Worm (Caenorhabditis elegans): ENCODE data around the gene ttr-30.
A peak's percentile ranks its signal among the peaks of the same experiment; 100 is the strongest.
"Not testable (repeated sequence)": the region's sequence is repeated elsewhere in the genome, so short reads cannot be mapped to it uniquely, and the experiment has no call there.

Gene ttr-30

DNA sequence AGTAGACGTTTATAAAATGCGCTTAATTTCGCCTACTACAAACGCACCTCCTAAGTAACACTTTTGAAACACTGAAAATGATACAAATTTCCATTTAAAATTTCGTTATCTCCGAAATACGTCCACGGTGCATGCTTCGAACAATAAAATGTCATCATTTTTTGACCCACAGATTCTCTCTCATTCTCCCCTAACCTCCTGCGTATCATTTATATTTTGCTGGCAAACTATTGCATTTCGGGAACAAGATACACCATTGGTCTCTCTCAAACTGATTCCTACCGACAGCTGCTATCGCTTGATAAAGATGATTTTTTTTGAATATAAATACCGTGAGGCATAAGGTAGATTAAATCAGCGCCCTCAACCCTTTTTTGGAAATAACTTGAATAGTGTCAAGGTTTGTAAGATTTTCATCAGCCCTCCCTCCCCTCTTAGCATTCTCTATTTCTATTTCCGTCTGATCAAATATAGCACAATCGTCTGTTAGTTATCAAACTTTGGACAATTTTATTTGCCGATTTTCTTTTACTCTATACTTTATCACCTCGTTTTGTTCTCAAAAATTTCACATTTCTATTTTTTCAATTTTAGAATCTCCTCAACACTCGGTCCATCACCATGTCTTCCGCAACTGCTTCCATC, 10.3 kb downstream of the ttr-30 start, which contains the start of gene C07D8.6:
TSS of gene C07D8.6 (plus strand) at position 595 of the 645 bp plus-strand sequence.
- TF ChIP-seq him-1 (tag; optimal IDR thresholded peaks at IDR 0.05) (no peak), W03F9.2 (tag; optimal IDR thresholded peaks at IDR 0.05) (peak; percentile 66)

ce11 chrX:7343218-7343617, 12.5 kb downstream of the ttr-30 start:
- TF ChIP-seq dao-5 (tag; optimal IDR thresholded peaks at IDR 0.05) (no peak), W03F9.2 (tag; optimal IDR thresholded peaks at IDR 0.05) (no peak), him-1 (tag; optimal IDR thresholded peaks at IDR 0.05) (no peak)

DNA sequence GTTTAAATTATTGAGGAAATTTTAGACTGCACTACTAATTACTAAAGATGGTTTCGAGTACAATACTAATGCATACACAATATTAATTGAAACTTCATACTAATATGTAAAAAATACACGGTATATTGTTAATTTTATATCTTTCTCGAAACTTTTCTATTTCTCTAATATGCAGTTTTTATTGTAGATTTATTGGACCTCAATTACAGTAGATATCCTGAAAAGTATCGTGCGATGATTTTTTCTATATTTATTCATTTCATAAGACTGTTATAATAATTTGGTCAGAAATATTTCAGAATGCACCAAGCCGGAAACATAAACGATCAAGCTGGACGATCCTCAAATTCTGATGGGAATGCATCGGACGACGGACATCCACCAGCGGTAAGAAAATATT, 13.0 kb downstream of the ttr-30 start, which contains the start of gene C07D8.5:
TSS of gene C07D8.5 (plus strand) at position 301 of the 400 bp plus-strand sequence.
- TF ChIP-seq him-1 (tag; optimal IDR thresholded peaks at IDR 0.05) (no peak), W03F9.2 (tag; optimal IDR thresholded peaks at IDR 0.05) (no peak), dao-5 (tag; optimal IDR thresholded peaks at IDR 0.05) (no peak)

DNA sequence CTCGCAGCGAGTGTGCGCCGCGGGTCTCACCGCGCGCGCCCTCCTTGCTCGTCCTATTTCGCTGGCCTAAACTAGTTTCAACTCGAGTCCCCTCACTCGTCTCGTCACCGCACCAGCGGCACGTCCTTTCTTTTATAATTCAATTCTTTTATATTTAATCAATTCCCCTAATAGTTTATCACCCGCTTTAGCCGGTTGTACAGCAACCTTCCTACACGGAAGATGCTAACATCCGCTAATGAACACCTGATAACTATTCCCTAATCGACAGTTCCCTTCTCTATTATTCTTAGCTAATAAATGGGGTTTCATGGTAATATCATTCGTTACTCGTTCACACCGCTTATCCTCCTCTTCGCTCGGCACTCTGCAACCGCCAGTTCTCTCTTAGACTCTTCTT, 34.5 kb downstream of the ttr-30 start, which contains the start of gene C56G3.2:
TSS of gene C56G3.2 (plus strand) at position 301 of the 400 bp plus-strand sequence.
- not testable (repeated sequence) for TF ChIP-seq dao-5, W03F9.2, him-1 (tag; optimal IDR thresholded peaks at IDR 0.05)

DNA sequence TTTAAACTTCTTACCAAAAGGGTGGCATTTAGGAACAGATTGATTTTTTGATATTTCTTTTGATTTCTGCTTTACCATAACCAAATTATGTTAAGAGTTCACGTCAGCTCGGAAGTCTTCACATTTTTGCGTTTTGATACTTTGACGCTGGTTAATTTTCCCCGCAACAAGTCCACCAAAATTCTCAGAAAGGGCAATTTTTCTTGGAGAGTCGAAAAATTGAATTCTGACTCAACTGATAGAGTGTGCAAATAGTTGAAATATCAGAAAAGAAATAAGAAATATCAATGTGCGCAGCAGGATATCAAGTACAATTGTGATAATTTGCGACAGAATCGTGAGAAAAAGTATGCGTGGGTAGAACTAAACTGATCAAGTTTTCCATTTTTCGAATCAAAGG, 39.0 kb downstream of the ttr-30 start:
- TF ChIP-seq dao-5 (tag; optimal IDR thresholded peaks at IDR 0.05) (no peak), W03F9.2 (tag; optimal IDR thresholded peaks at IDR 0.05) (no peak), him-1 (tag; optimal IDR thresholded peaks at IDR 0.05) (no peak)

- TF ChIP-seq him-1 (tag; optimal IDR thresholded peaks at IDR 0.05) = no peak
- no peak for TF ChIP-seq W03F9.2 (tag; optimal IDR thresholded peaks at IDR 0.05)
- TF ChIP-seq dao-5 (tag; optimal IDR thresholded peaks at IDR 0.05) = no peak
These were observed 41.2 kb downstream of the ttr-30 start for ce11 chrX:7371945-7372344.

DNA sequence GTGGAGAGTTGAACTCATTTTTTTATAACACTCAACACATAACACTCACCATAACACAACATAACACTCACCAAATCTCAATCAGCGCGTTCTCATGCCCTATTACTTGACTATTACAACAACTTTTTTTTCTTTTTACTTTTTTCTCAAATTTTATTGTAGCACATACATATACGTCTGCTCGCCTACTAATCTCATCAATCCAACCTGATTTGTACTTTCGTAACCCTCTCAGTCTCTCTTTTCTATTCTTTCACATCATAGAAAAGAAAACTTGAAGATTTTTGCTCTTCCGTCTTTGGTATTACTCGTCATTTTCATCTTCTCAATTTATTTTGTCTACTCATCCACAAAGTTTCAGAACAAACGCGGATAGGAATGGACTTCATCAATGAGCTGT, 46.2 kb downstream of the ttr-30 start, which contains the start of gene npr-8:
TSS of gene npr-8 (plus strand) at position 362 of the 400 bp plus-strand sequence.
- TF ChIP-seq W03F9.2 (tag; optimal IDR thresholded peaks at IDR 0.05) (no peak), him-1 (tag; optimal IDR thresholded peaks at IDR 0.05) (no peak), dao-5 (tag; optimal IDR thresholded peaks at IDR 0.05) (no peak)

DNA sequence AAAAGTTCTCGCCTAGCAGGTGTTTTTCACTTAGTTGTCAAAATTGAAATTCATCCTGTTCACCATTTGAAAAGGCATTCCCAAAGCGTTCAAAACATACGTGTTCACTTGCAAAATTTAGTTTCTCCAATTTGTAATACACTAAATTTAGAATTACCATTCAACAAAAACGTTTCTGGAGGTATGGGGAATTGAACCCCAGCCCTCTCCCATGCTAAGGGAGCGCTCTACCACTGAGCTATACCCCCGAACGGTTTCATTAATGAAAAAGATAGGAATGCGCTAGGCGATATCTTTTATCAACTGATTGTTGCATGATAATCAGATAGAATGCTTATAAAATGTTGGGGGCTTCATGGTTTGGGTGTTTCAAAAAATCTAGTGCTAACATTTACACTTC, 47.9 kb downstream of the ttr-30 start:
- no peak for TF ChIP-seq W03F9.2 (tag; optimal IDR thresholded peaks at IDR 0.05)
- no peak for TF ChIP-seq him-1 (tag; optimal IDR thresholded peaks at IDR 0.05)
- TF ChIP-seq dao-5 (tag; optimal IDR thresholded peaks at IDR 0.05) = no peak

All from whole organism, L4/young adult.